Worm (Caenorhabditis elegans) whole organism, L3 larva: ENCODE results near the gene gpx-5.

Source experiments
- R02D3.7 ChIP-seq: fragments of 150-350 bp; optimal IDR thresholded peaks from 2 replicates; lab custom pipeline; 2014; ENCODE audit warnings: missing biosample characterization, missing genetic modification characterization
- ZK546.5 ChIP-seq: sonication (generic microtip); optimal IDR thresholded peaks from 2 replicates; lab custom pipeline; 2017; ENCODE audit warnings: missing biosample characterization, missing genetic modification characterization
- ceh-16 ChIP-seq: sonication (generic microtip); optimal IDR thresholded peaks from 2 replicates; lab custom pipeline; 2017; ENCODE audit warnings: missing biosample characterization, missing genetic modification characterization
- ceh-82 ChIP-seq: fragments of 150-350 bp; optimal IDR thresholded peaks from 2 replicates; lab custom pipeline; 2014; ENCODE audit warnings: missing biosample characterization, missing genetic modification characterization
- daf-12 ChIP-seq: fragments of 150-350 bp; optimal IDR thresholded peaks from 2 replicates; lab custom pipeline; 2014; ENCODE audit warnings: missing biosample characterization, missing genetic modification reagents, missing genetic modification characterization
- egl-27 ChIP-seq: sonication (generic microtip); optimal IDR thresholded peaks from 4 replicates; lab custom pipeline; 2017; ENCODE audit warnings: missing biosample characterization, missing genetic modification reagents, missing genetic modification characterization
- egl-5 ChIP-seq: fragments of 150-350 bp; optimal IDR thresholded peaks from 2 replicates; lab custom pipeline; 2017; ENCODE audit warnings: missing biosample characterization, missing genetic modification reagents, missing genetic modification characterization, inconsistent platforms
- elt-1 ChIP-seq: fragments of 150-350 bp; optimal IDR thresholded peaks from 2 replicates; lab custom pipeline; 2014; ENCODE audit warnings: missing biosample characterization, missing genetic modification characterization
- elt-2 ChIP-seq: sonication (generic microtip); optimal IDR thresholded peaks from 2 replicates; lab custom pipeline; 2016; ENCODE audit warnings: missing genetic modification reagents, mild to moderate bottlenecking, missing genetic modification characterization, missing compliant biosample characterization
- elt-3 ChIP-seq, 3 experiments: fragments of 150-350 bp in 1 of 3; sonication (generic microtip) in 2 of 3; optimal IDR thresholded peaks; 2 replicates in 2 of 3; 4 replicates in 1 of 3; lab custom pipeline; 2014 to 2017; ENCODE audit warnings: missing biosample characterization in 3 of 3, missing genetic modification characterization in 3 of 3
- fkh-10 ChIP-seq: sonication (generic microtip); optimal IDR thresholded peaks from 2 replicates; lab custom pipeline; 2017; ENCODE audit warnings: missing biosample characterization, missing genetic modification reagents, missing genetic modification characterization
- fos-1 ChIP-seq: fragments of 150-350 bp; optimal IDR thresholded peaks from 2 replicates; lab custom pipeline; 2014; ENCODE audit warnings: missing biosample characterization, missing genetic modification characterization
- lin-39 ChIP-seq: fragments of 150-350 bp; optimal IDR thresholded peaks from 2 replicates; lab custom pipeline; 2018; ENCODE audit warnings: missing biosample characterization, missing genetic modification reagents, missing genetic modification characterization
- lsy-12 ChIP-seq: sonication (generic microtip); optimal IDR thresholded peaks from 2 replicates; lab custom pipeline; 2016; ENCODE audit warnings: mild to moderate bottlenecking, missing genetic modification characterization, missing compliant biosample characterization
- mdl-1 ChIP-seq: fragments of 150-350 bp; optimal IDR thresholded peaks from 2 replicates; lab custom pipeline; 2014; ENCODE audit warnings: missing biosample characterization, missing genetic modification characterization
- nfya-1 ChIP-seq: sonication (generic microtip); optimal IDR thresholded peaks from 2 replicates; lab custom pipeline; 2017; ENCODE audit warnings: missing genetic modification characterization, mild to moderate bottlenecking, missing compliant biosample characterization, antibody characterized with exemption, moderate library complexity; ENCODE audit not compliant: insufficient read depth
- nhr-12 ChIP-seq: fragments of 150-350 bp; optimal IDR thresholded peaks from 2 replicates; lab custom pipeline; 2014; ENCODE audit warnings: missing biosample characterization, missing genetic modification characterization
- nhr-237 ChIP-seq: fragments of 150-350 bp; optimal IDR thresholded peaks from 2 replicates; lab custom pipeline; 2014; ENCODE audit warnings: missing biosample characterization, missing genetic modification characterization
- nhr-25 ChIP-seq: sonication (generic microtip); optimal IDR thresholded peaks from 2 replicates; lab custom pipeline; 2017; ENCODE audit warnings: missing biosample characterization, missing genetic modification characterization
- nhr-28 ChIP-seq: fragments of 150-350 bp; optimal IDR thresholded peaks from 2 replicates; lab custom pipeline; 2014; ENCODE audit warnings: missing biosample characterization, missing genetic modification characterization
- nhr-43 ChIP-seq: sonication (generic microtip); optimal IDR thresholded peaks from 2 replicates; lab custom pipeline; 2016; ENCODE audit warnings: mild to moderate bottlenecking, missing genetic modification characterization, missing compliant biosample characterization; ENCODE audit not compliant: poor library complexity, severe bottlenecking
- nhr-67 ChIP-seq: fragments of 150-350 bp; optimal IDR thresholded peaks from 2 replicates; lab custom pipeline; 2014; ENCODE audit warnings: missing biosample characterization, missing genetic modification characterization
- nhr-77 ChIP-seq: fragments of 150-350 bp; optimal IDR thresholded peaks from 2 replicates; lab custom pipeline; 2014; ENCODE audit warnings: missing biosample characterization, missing genetic modification characterization
- pha-4 ChIP-seq: fragments of 150-350 bp; optimal IDR thresholded peaks from 2 replicates; lab custom pipeline; 2014; ENCODE audit warnings: missing biosample characterization, missing genetic modification reagents, missing genetic modification characterization
- pqm-1 ChIP-seq: fragments of 150-350 bp; optimal IDR thresholded peaks from 2 replicates; lab custom pipeline; 2017; ENCODE audit warnings: missing biosample characterization, missing genetic modification characterization, inconsistent platforms
- skn-1 ChIP-seq: fragments of 150-350 bp; optimal IDR thresholded peaks from 2 replicates; lab custom pipeline; 2014; ENCODE audit warnings: missing biosample characterization, missing genetic modification characterization
- snpc-4 ChIP-seq: fragments of 150-350 bp; optimal IDR thresholded peaks from 2 replicates; lab custom pipeline; 2014; ENCODE audit warnings: missing biosample characterization, missing genetic modification characterization
- unc-39 ChIP-seq: sonication (generic microtip); optimal IDR thresholded peaks from 4 replicates; lab custom pipeline; 2017; ENCODE audit warnings: missing biosample characterization, missing genetic modification characterization
- zag-1 ChIP-seq: fragments of 150-350 bp; optimal IDR thresholded peaks from 2 replicates; lab custom pipeline; 2014; ENCODE audit warnings: missing biosample characterization, missing genetic modification characterization
- ztf-4 ChIP-seq: fragments of 150-350 bp; optimal IDR thresholded peaks from 2 replicates; lab custom pipeline; 2014; ENCODE audit warnings: missing biosample characterization, missing genetic modification characterization

Gene gpx-5

DNA sequence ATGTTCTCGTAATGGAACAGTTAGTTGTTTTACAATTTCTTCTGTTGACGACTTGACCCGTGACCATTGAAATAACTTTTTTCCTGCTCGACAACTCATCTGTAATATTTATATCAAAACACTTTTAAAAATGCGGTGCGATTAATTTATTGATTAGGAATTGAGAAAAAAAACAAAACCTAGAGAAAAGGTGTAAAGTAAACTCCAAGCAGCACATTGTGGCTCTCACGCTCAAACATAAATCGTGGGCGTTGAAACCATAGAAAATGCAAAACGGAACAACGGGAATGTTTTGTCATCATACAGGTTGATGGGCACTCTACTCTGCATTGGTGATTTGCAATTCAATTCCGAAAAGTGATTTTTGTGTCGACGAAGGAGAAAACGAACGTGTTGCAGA is 18.6 kb upstream of the gpx-5 start, which contains the start of gene moc-5:
TSS of gene moc-5 (minus strand) at position 101 of the 400 bp plus-strand sequence.
- TF ChIP-seq nhr-43 (no peak), nhr-77 (tag; lab: Kevin White, UChicago) (no peak), unc-39 (tag; lab: Kevin White, UChicago) (no peak), elt-3 (tag; optimal IDR thresholded peaks at IDR 0.05; lab: Kevin White, UChicago) (no peak), lsy-12 (no peak), snpc-4 (no peak), lin-39 (tag; lab: Kevin White, UChicago) (no peak), nfya-1 (tag; lab: Kevin White, UChicago) (no peak), nhr-67 (tag; lab: Kevin White, UChicago) (no peak), nhr-28 (tag; lab: Kevin White, UChicago) (no peak), elt-2 (no peak), pqm-1 (tag; lab: Kevin White, UChicago) (no peak), fkh-10 (GFP tag; lab: Kevin White, UChicago) (no peak), nhr-12 (no peak), egl-27 (tag; lab: Kevin White, UChicago) (no peak)

DNA sequence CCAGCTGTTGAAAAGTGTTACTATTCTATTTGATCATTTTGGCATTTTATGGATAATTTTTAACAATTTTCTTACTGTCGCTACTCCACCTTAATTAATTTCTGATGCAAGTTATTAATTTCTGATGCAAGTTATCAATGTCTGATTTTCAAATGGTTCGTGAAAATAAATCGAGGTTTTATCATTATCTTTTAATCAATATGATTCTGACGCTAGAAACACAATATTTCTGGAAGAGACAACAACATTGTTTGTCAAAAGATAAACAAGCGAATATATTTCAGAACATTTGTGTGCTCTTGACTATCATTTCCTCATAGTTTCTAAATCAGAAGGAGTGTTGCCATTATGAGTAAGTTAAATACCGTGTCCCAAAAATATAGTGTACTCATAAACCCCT is 18.0 kb upstream of the gpx-5 start, which contains the start of gene F49E2.2:
TSS of gene F49E2.2 (plus strand) at position 301 of the 400 bp plus-strand sequence.
- TF ChIP-seq pha-4 (tag; lab: Kevin White, UChicago) (no peak), elt-1 (no peak), nhr-43 (no peak)

DNA sequence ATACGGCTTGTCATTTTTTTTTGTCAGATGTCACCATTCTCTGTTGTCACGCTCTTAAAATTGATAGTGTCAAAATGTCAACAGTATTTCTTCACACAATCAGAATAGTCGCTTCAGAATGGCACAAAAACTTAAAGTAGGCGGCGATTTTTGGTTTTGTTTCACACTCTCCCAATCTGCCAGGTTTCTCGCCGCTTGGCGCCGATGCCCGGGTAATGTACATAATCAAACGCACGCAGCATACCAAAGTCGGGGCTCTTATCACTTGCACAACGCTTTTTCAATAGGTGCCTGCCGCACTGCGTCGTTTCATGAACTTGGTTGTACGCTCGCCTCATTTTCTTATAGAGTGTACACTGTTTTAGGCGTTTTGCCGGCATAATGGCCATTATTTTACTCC is 15.9 kb upstream of the gpx-5 start:
- TF ChIP-seq nhr-12 (no peak), ceh-82 (tag; lab: Kevin White, UChicago) (no peak), ZK546.5 (tag; lab: Kevin White, UChicago) (no peak), nhr-237 (tag; lab: Kevin White, UChicago) (no peak), daf-12 (tag; lab: Kevin White, UChicago) (no peak), pqm-1 (tag; lab: Kevin White, UChicago) (peak; percentile 55), lin-39 (tag; lab: Kevin White, UChicago) (no peak), elt-3 (tag; optimal IDR thresholded peaks at IDR 0.05; lab: Kevin White, UChicago) (no peak), nhr-28 (tag; lab: Kevin White, UChicago) (no peak), nhr-43 (no peak), elt-2 (peak; percentile 87), R02D3.7 (tag; lab: Kevin White, UChicago) (no peak)

- TF ChIP-seq egl-27 (tag; lab: Kevin White, UChicago) (no peak), mdl-1 (tag; lab: Kevin White, UChicago) (no peak), ceh-16 (no peak), nhr-12 (no peak), elt-1 (no peak), zag-1 (tag; lab: Kevin White, UChicago) (no peak), ZK546.5 (tag; lab: Kevin White, UChicago) (no peak)
These were observed 7.5 kb upstream of the gpx-5 start, which contains the start of gene glb-17 for ce11 chrX:9576928-9577327. TSS of gene glb-17 (minus strand) at chrX:9577028.

ce11 chrX:9585584-9586166 is 1.2 kb downstream of the gpx-5 start:
- TF ChIP-seq ztf-4 (tag; lab: Kevin White, UChicago): no peak
- TF ChIP-seq nhr-25 (tag; lab: Kevin White, UChicago): peak; percentile 70
- no peak for TF ChIP-seq pha-4 (tag; lab: Kevin White, UChicago)
- TF ChIP-seq nhr-237 (tag; lab: Kevin White, UChicago): no peak
- no peak for TF ChIP-seq skn-1 (tag; lab: Kevin White, UChicago)
- peak; percentile 3 for TF ChIP-seq nhr-43
- no peak for TF ChIP-seq nhr-77 (tag; lab: Kevin White, UChicago)
- TF ChIP-seq egl-5 (tag; lab: Kevin White, UChicago): no peak

ce11 chrX:9587642-9588041 is 3.2 kb downstream of the gpx-5 start, which contains the start of gene gpx-3:
TSS of gene gpx-3 (plus strand) at chrX:9587942.
- TF ChIP-seq fos-1 (tag; lab: Kevin White, UChicago) (no peak), pha-4 (tag; lab: Kevin White, UChicago) (peak; percentile 2)
- TF ChIP-seq, all 47 proteins: peak for 1
